Worm (Caenorhabditis elegans) whole organism, L4 larva: ENCODE results near the gene lys-6.
A peak's percentile ranks its signal among the peaks of the same experiment; 100 is the strongest.

Source experiments
- D1046.2 ChIP-seq: fragments of 200-800 bp; sonication (Bioruptor generic); IDR thresholded peaks from 2 replicates; pipeline ENCODE4 v1.3.6; 2022; ENCODE audit warnings: missing genetic modification characterization, missing compliant biosample characterization
- F10B5.3 ChIP-seq: sonication (generic microtip); optimal IDR thresholded peaks from 2 replicates; lab custom pipeline; 2016; ENCODE audit warnings: mild to moderate bottlenecking, missing genetic modification characterization, missing compliant biosample characterization
- F37D6.2 ChIP-seq: sonication (generic microtip); optimal IDR thresholded peaks from 2 replicates; lab custom pipeline; 2016; ENCODE audit warnings: mild to moderate bottlenecking, missing genetic modification characterization, missing compliant biosample characterization
- F44E2.7 ChIP-seq: fragments of 200-800 bp; sonication (Bioruptor generic); IDR thresholded peaks from 2 replicates; pipeline ENCODE4 v2.1.2; 2022; ENCODE audit warnings: missing genetic modification characterization, missing compliant biosample characterization
- R02D3.7 ChIP-seq: fragments of 150-350 bp; sonication (generic microtip); optimal IDR thresholded peaks from 3 replicates; lab custom pipeline; 2014; ENCODE audit warnings: missing biosample characterization, missing genetic modification characterization
- T20F7.1 ChIP-seq: fragments of 200-800 bp; sonication (Bioruptor generic); optimal IDR thresholded peaks from 2 replicates; lab custom pipeline; 2018; ENCODE audit warnings: mild to moderate bottlenecking, missing genetic modification characterization, missing compliant biosample characterization
- Y5F2A.4 ChIP-seq: fragments of 200-800 bp; sonication (Bioruptor generic); optimal IDR thresholded peaks from 2 replicates; lab custom pipeline; 2018; ENCODE audit warnings: mild to moderate bottlenecking, missing genetic modification characterization, missing compliant biosample characterization
- ZK546.5 ChIP-seq, 2 experiments: sonication (generic microtip); optimal IDR thresholded peaks; 2 replicates each; lab custom pipeline; 2017; ENCODE audit warnings: missing biosample characterization in 2 of 2, missing genetic modification characterization in 2 of 2
- aha-1 ChIP-seq: fragments of 150-350 bp; peaks from one replicate; lab custom pipeline; 2014; ENCODE audit warnings: missing biosample characterization, missing genetic modification characterization
- aly-2 ChIP-seq: sonication (generic microtip); optimal IDR thresholded peaks from 2 replicates; lab custom pipeline; 2018; ENCODE audit warnings: missing biosample characterization, missing genetic modification characterization
- ama-1 ChIP-seq: fragments of 150-350 bp; optimal IDR thresholded peaks from 2 replicates; lab custom pipeline; 2014; ENCODE audit warnings: inconsistent platforms, mixed read lengths
- ceh-20 ChIP-seq: fragments of 200-800 bp; sonication (Bioruptor generic); IDR thresholded peaks from 2 replicates; pipeline ENCODE4 v1.3.6; 2022; ENCODE audit warnings: missing genetic modification reagents, missing genetic modification characterization, missing compliant biosample characterization
- ceh-44 ChIP-seq: fragments of 200-800 bp; sonication (Bioruptor generic); IDR thresholded peaks from 2 replicates; pipeline ENCODE4 v1.3.6; 2022; ENCODE audit warnings: missing genetic modification reagents, missing genetic modification characterization, missing compliant biosample characterization
- ceh-82 ChIP-seq: sonication (generic microtip); optimal IDR thresholded peaks from 2 replicates; lab custom pipeline; 2017; ENCODE audit warnings: missing biosample characterization, missing genetic modification characterization
- cey-2 ChIP-seq: sonication (generic microtip); optimal IDR thresholded peaks from 3 replicates; lab custom pipeline; 2017; ENCODE audit warnings: missing genetic modification characterization, mild to moderate bottlenecking, missing compliant biosample characterization, antibody characterized with exemption, borderline replicate concordance; ENCODE audit not compliant: insufficient read depth
- ctbp-1 ChIP-seq: fragments of 200-800 bp; sonication (Bioruptor generic); IDR thresholded peaks from 2 replicates; pipeline ENCODE4 v1.3.6; 2022; ENCODE audit warnings: missing genetic modification reagents, missing genetic modification characterization, missing compliant biosample characterization
- daf-16 ChIP-seq, 3 experiments: sonication (generic microtip); optimal IDR thresholded peaks; 2 replicates each; lab custom pipeline; 2016 to 2017; ENCODE audit warnings: missing genetic modification characterization in 3 of 3, missing genetic modification reagents in 3 of 3, mild to moderate bottlenecking in 2 of 3, missing compliant biosample characterization in 2 of 3, missing biosample characterization in 1 of 3, moderate library complexity in 1 of 3
- daf-19 ChIP-seq: fragments of 200-800 bp; sonication (Bioruptor generic); conservative IDR thresholded peaks from 2 replicates; pipeline ENCODE4 v1.3.6; 2022; ENCODE audit warnings: missing genetic modification characterization, missing compliant biosample characterization
- dpl-1 ChIP-seq: fragments of 150-350 bp; optimal IDR thresholded peaks from 2 replicates; lab custom pipeline; 2014; ENCODE audit warnings: missing biosample characterization, missing genetic modification reagents, missing genetic modification characterization
- dve-1 ChIP-seq: sonication (generic microtip); optimal IDR thresholded peaks from 2 replicates; lab custom pipeline; 2017; ENCODE audit warnings: antibody characterized with exemption, mild to moderate bottlenecking, missing genetic modification characterization, missing compliant biosample characterization; ENCODE audit not compliant: insufficient read depth
- egl-27 ChIP-seq: sonication (generic microtip); optimal IDR thresholded peaks from 3 replicates; lab custom pipeline; 2017; ENCODE audit warnings: missing biosample characterization, missing genetic modification reagents, missing genetic modification characterization
- egl-43 ChIP-seq: fragments of 200-800 bp; sonication (Bioruptor generic); IDR thresholded peaks from 2 replicates; pipeline ENCODE4 v1.3.6; 2022; ENCODE audit warnings: missing genetic modification reagents, missing genetic modification characterization, missing compliant biosample characterization
- fos-1 ChIP-seq: fragments of 150-350 bp; optimal IDR thresholded peaks from 2 replicates; lab custom pipeline; 2014; ENCODE audit warnings: missing biosample characterization, missing genetic modification characterization
- hif-1 ChIP-seq, 2 experiments: sonication (generic microtip); optimal IDR thresholded peaks; 2 replicates each; lab custom pipeline; 2016 to 2017; ENCODE audit warnings: missing compliant biosample characterization in 2 of 2, missing genetic modification characterization in 2 of 2, missing genetic modification reagents in 2 of 2, missing genotype in 2 of 2, mild to moderate bottlenecking in 1 of 2
- hlh-30 ChIP-seq: sonication (generic microtip); optimal IDR thresholded peaks from 2 replicates; lab custom pipeline; 2017; ENCODE audit warnings: antibody characterized with exemption, mild to moderate bottlenecking, missing genetic modification characterization, missing compliant biosample characterization; ENCODE audit not compliant: insufficient read depth
- jun-1 ChIP-seq: fragments of 150-350 bp; optimal IDR thresholded peaks from 2 replicates; lab custom pipeline; 2014; ENCODE audit warnings: missing biosample characterization, missing genetic modification reagents, missing genetic modification characterization
- lim-7 ChIP-seq: fragments of 200-800 bp; sonication (Bioruptor generic); IDR thresholded peaks from 2 replicates; pipeline ENCODE4 v1.3.6; 2022; ENCODE audit warnings: missing genetic modification characterization, missing compliant biosample characterization
- lin-1 ChIP-seq: fragments of 200-800 bp; sonication (Bioruptor generic); IDR thresholded peaks from 2 replicates; pipeline ENCODE4 v1.3.6; 2022; ENCODE audit warnings: missing genetic modification reagents, missing genetic modification characterization, missing compliant biosample characterization
- madf-9 ChIP-seq: fragments of 200-800 bp; sonication (Bioruptor generic); conservative IDR thresholded peaks from 2 replicates; pipeline ENCODE4 v1.3.6; 2022; ENCODE audit warnings: missing genetic modification reagents, missing genetic modification characterization, missing compliant biosample characterization
- mdl-1 ChIP-seq, 2 experiments: fragments of 150-350 bp in 1 of 2; sonication (generic microtip) in 1 of 2; optimal IDR thresholded peaks; 2 replicates each; lab custom pipeline; 2014 to 2017; ENCODE audit warnings: missing biosample characterization in 2 of 2, missing genetic modification characterization in 2 of 2
- mep-1 ChIP-seq: fragments of 150-350 bp; sonication (generic microtip); optimal IDR thresholded peaks from 3 replicates; lab custom pipeline; 2014; ENCODE audit warnings: missing biosample characterization, missing genetic modification characterization
- mes-2 ChIP-seq: sonication (generic microtip); optimal IDR thresholded peaks from 2 replicates; lab custom pipeline; 2016; ENCODE audit warnings: missing genotype, mild to moderate bottlenecking, missing genetic modification characterization, missing compliant biosample characterization; ENCODE audit not compliant: poor library complexity, severe bottlenecking
- mxl-2 ChIP-seq: fragments of 200-800 bp; sonication (Bioruptor generic); conservative IDR thresholded peaks from 2 replicates; pipeline ENCODE4 v1.3.6; 2022; ENCODE audit warnings: missing genetic modification reagents, missing genetic modification characterization, missing compliant biosample characterization
- nhr-10 ChIP-seq: fragments of 150-350 bp; optimal IDR thresholded peaks from 2 replicates; lab custom pipeline; 2014; ENCODE audit warnings: missing biosample characterization, missing genetic modification characterization
- nhr-111 ChIP-seq: fragments of 200-800 bp; sonication (Bioruptor generic); optimal IDR thresholded peaks from 2 replicates; lab custom pipeline; 2018; ENCODE audit warnings: mild to moderate bottlenecking, missing genetic modification characterization, missing compliant biosample characterization
- nhr-237 ChIP-seq: sonication (generic microtip); optimal IDR thresholded peaks from 2 replicates; lab custom pipeline; 2017; ENCODE audit warnings: missing biosample characterization, missing genetic modification characterization
- nhr-42 ChIP-seq: fragments of 200-800 bp; sonication (Bioruptor generic); IDR thresholded peaks from 2 replicates; pipeline ENCODE4 v1.3.6; 2022; ENCODE audit warnings: missing genetic modification characterization, missing compliant biosample characterization
- nhr-6 ChIP-seq: fragments of 150-350 bp; optimal IDR thresholded peaks from 2 replicates; lab custom pipeline; 2014; ENCODE audit warnings: missing biosample characterization, missing genetic modification characterization
- nhr-76 ChIP-seq: fragments of 150-350 bp; optimal IDR thresholded peaks from 2 replicates; lab custom pipeline; 2014; ENCODE audit warnings: missing biosample characterization, missing genetic modification characterization
- pqm-1 ChIP-seq: sonication (generic microtip); optimal IDR thresholded peaks from 2 replicates; lab custom pipeline; 2017; ENCODE audit warnings: missing biosample characterization, missing genetic modification characterization
- rbr-2 ChIP-seq: sonication (generic microtip); optimal IDR thresholded peaks from 2 replicates; lab custom pipeline; 2016; ENCODE audit warnings: missing genotype, missing genetic modification characterization, missing compliant biosample characterization
- snpc-1.2 ChIP-seq: fragments of 200-800 bp; sonication (Bioruptor generic); IDR thresholded peaks from 2 replicates; pipeline ENCODE4 v1.3.6; 2022; ENCODE audit warnings: missing genetic modification reagents, missing genetic modification characterization, missing compliant biosample characterization
- spr-1 ChIP-seq: sonication (generic microtip); optimal IDR thresholded peaks from 2 replicates; lab custom pipeline; 2016; ENCODE audit warnings: mild to moderate bottlenecking, missing genetic modification characterization, missing compliant biosample characterization
- spr-3 ChIP-seq: fragments of 200-800 bp; sonication (Bioruptor generic); optimal IDR thresholded peaks from 2 replicates; lab custom pipeline; 2018; ENCODE audit warnings: mild to moderate bottlenecking, missing genetic modification characterization, missing compliant biosample characterization
- unc-39 ChIP-seq: sonication (generic microtip); optimal IDR thresholded peaks from 2 replicates; lab custom pipeline; 2017; ENCODE audit warnings: missing biosample characterization, missing genetic modification characterization
- unc-62 ChIP-seq, 3 experiments: fragments of 150-350 bp in 1 of 3; sonication (generic microtip); optimal IDR thresholded peaks in 2 of 3; peaks in 1 of 3; 1 replicate in 1 of 3; 2 replicates in 2 of 3; lab custom pipeline; 2014 to 2017; ENCODE audit warnings: missing biosample characterization in 3 of 3, missing genetic modification characterization in 3 of 3, missing genetic modification reagents in 3 of 3, missing genotype in 1 of 3
- zip-2 ChIP-seq: fragments of 150-350 bp; optimal IDR thresholded peaks from 2 replicates; lab custom pipeline; 2014; ENCODE audit warnings: missing biosample characterization, missing genetic modification characterization

The lys-6 gene

DNA sequence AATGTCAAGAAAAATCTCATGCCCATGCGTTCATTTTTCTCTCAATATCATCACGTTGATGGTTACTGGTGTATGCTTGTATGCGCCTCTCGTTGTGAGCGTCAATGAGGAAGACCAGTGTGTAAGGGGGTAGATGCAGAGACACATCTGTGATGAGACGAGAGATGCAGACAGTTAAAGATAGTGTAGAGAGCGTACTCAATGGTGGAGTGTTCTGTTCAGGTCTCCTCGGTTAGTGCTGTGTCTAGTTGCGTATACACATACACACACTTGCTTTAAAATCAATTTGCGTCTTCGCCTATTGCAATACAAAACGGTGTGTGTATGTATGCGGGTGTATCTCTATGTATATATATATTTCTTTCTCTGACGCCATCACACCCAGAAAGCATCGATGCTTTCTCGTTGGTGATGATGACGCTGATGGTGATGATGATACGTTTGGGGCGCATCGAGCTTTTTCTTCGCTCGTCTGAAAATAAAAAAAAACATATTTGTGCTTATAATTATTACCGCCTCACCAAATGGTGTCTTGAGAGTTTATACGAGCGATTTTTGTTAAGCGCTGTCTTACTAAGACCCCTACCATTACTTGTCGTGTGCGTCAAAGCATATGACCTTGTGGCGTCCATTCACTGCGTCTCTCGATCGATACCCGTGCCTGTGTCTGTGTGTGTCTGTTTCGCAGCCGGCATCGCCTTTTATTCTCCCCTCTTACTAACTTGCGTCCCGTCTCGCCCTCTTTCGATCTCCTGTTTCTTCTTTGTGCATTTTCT, 34.1 kb downstream of the lys-6 start, which contains the start of gene F40F11.3 (continued):
- TF ChIP-seq egl-27 (no peak), daf-16 (GFP tag; optimal IDR thresholded peaks at IDR 0.05; lab: Kevin White, UChicago) (peak; percentile 49 to 64), daf-16 (tag; optimal IDR thresholded peaks at IDR 0.05; lab: Kevin White, UChicago) (peak; percentile 78), madf-9 (GFP tag; lab: Robert Waterston, UW) (no peak; the same call in 1 of the 2 replicates), daf-19 (GFP tag; lab: Robert Waterston, UW) (peak; percentile 62), hlh-30 (tag; lab: Kevin White, UChicago) (peak; percentile 94), lim-7 (GFP tag; lab: Robert Waterston, UW) (peak; percentile 71; the same call in 1 of the 2 replicates), ZK546.5 (tag; optimal IDR thresholded peaks at IDR 0.05; lab: Kevin White, UChicago) (peak in 1 of 2 experiments; percentile 17), F37D6.2 (tag; lab: Kevin White, UChicago) (peak; percentile 68), unc-39 (tag; lab: Kevin White, UChicago) (no peak), ceh-44 (0 out of 2 replicates have a peak, but pooled peaks have one; percentile 8), F44E2.7 (GFP tag; lab: Robert Waterston, UW) (no peak), D1046.2 (GFP tag; lab: Robert Waterston, UW) (no peak; the same call in 1 of the 2 replicates), ctbp-1 (peak; percentile 74), unc-62 (GFP tag; optimal IDR thresholded peaks at IDR 0.05 in 1 of 2; lab: Kevin White, UChicago) (peak in 1 of 2 experiments; percentile 99), unc-62 (tag; optimal IDR thresholded peaks at IDR 0.05; lab: Kevin White, UChicago) (no peak), ceh-82 (no peak), Y5F2A.4 (no peak), jun-1 (tag; lab: Kevin White, UChicago) (peak; percentile 28), fos-1 (tag; lab: Kevin White, UChicago) (no peak), spr-3 (no peak), aly-2 (tag; lab: Kevin White, UChicago) (no peak), rbr-2 (tag; lab: Kevin White, UChicago) (peak; percentile 86), spr-1 (peak; percentile 55), mxl-2 (GFP tag; lab: Robert Waterston, UW) (no peak), ama-1 (lab: Kevin White, UChicago) (no peak)

DNA sequence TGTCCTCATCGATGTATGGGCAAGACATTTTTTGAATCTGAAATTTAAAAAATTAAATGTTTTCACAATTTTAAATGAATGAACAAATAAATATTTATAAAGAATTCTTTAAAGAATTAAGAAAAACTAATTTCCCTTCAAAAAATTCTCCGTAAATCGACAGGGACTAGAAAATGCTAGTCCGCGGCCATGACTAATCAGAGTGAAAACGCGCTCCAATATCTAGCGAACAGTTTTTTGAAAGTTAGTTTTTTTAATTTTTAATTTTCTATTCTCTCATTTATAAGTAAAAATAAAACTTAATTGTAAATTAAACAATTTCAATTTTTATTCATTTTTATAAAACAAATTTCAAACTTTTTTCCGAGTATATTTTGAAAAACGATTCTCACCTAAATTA, 34.9 kb downstream of the lys-6 start:
- TF ChIP-seq nhr-6 (tag; lab: Kevin White, UChicago) (peak; percentile 44), T20F7.1 (GFP tag; lab: Kevin White, UChicago) (no peak), nhr-111 (GFP tag; lab: Kevin White, UChicago) (no peak), ZK546.5 (tag; optimal IDR thresholded peaks at IDR 0.05; lab: Kevin White, UChicago) (no peak), nhr-76 (no peak), daf-16 (GFP tag; optimal IDR thresholded peaks at IDR 0.05; lab: Kevin White, UChicago) (no peak), daf-16 (tag; optimal IDR thresholded peaks at IDR 0.05; lab: Kevin White, UChicago) (peak; percentile 19), nhr-10 (tag; lab: Kevin White, UChicago) (no peak), F44E2.7 (GFP tag; lab: Robert Waterston, UW) (no peak), R02D3.7 (tag; lab: Kevin White, UChicago) (no peak), pqm-1 (no peak), nhr-42 (no peak), snpc-1.2 (GFP tag; lab: Robert Waterston, UW) (0 out of 2 replicates have a peak, but pooled peaks have one; percentile 41), mdl-1 (tag; optimal IDR thresholded peaks at IDR 0.05; lab: Kevin White, UChicago) (no peak), ceh-20 (GFP tag; lab: Robert Waterston, UW) (0 out of 2 replicates have a peak, but pooled peaks have one; percentile 14), zip-2 (tag; lab: Kevin White, UChicago) (no peak), mep-1 (tag; lab: Kevin White, UChicago) (no peak), F10B5.3 (tag; lab: Kevin White, UChicago) (no peak), aha-1 (tag; lab: Kevin White, UChicago) (no peak), lin-1 (GFP tag; lab: Robert Waterston, UW) (0 out of 2 replicates have a peak, but pooled peaks have one; percentile 25), hif-1 (tag; optimal IDR thresholded peaks at IDR 0.05; lab: Kevin White, UChicago) (peak in 1 of 2 experiments; percentile 64), dve-1 (tag; lab: Kevin White, UChicago) (peak; percentile 38), cey-2 (tag; lab: Kevin White, UChicago) (no peak), madf-9 (GFP tag; lab: Robert Waterston, UW) (0 out of 2 replicates have a peak, but pooled peaks have one; percentile 18), mes-2 (peak; percentile 95), dpl-1 (peak; percentile 29), egl-43 (GFP tag; lab: Robert Waterston, UW) (no peak), mxl-2 (GFP tag; lab: Robert Waterston, UW) (no peak), nhr-237 (tag; lab: Kevin White, UChicago) (no peak), ctbp-1 (no peak)
